Fruit fly (Drosophila melanogaster): ENCODE measurements around the gene CG34456.

The CG34456 gene

dm6 chr3L:9399013-9399750 is 37.3 kb downstream of the CG34456 start, which contains the start of gene CG4080 (continued):
- peak; percentile 34 for TF ChIP-seq CG17912 (GFP tag; optimal IDR thresholded peaks at IDR 0.05)
- peak; percentile 23 for TF ChIP-seq Nf-YB (GFP tag; optimal IDR thresholded peaks at IDR 0.05)
- TF ChIP-seq CG18599 (GFP tag; optimal IDR thresholded peaks at IDR 0.05) = no peak
- TF ChIP-seq NFAT (GFP tag; IDR thresholded peaks at IDR 0.05) = no peak
- no peak for TF ChIP-seq CG10654 (GFP tag; optimal IDR thresholded peaks at IDR 0.05)
- TF ChIP-seq CG16779 (GFP tag; IDR thresholded peaks at IDR 0.05) = no peak
- TF ChIP-seq CG15479 (GFP tag; optimal IDR thresholded peaks at IDR 0.05) = no peak
- no peak for TF ChIP-seq rib (GFP tag; IDR thresholded peaks at IDR 0.05)
- no peak for TF ChIP-seq jing (GFP tag; optimal IDR thresholded peaks at IDR 0.05)
- TF ChIP-seq Sry-β (GFP tag; optimal IDR thresholded peaks at IDR 0.05) = no peak
- TF ChIP-seq hth (optimal IDR thresholded peaks at IDR 0.05) = no peak
- peak in 1 of 2 experiments; percentile 22 for TF ChIP-seq bsh (GFP tag; optimal IDR thresholded peaks at IDR 0.05)
- no peak for TF ChIP-seq CG1024 (GFP tag; IDR thresholded peaks at IDR 0.05)
- no peak for TF ChIP-seq CG6683 (GFP tag; optimal IDR thresholded peaks at IDR 0.05)
- no peak for TF ChIP-seq p53 (GFP tag; optimal IDR thresholded peaks at IDR 0.05)
- no peak for TF ChIP-seq CG32772 (GFP tag; IDR thresholded peaks at IDR 0.05)
- TF ChIP-seq Oli (tag; optimal IDR thresholded peaks at IDR 0.05) = no peak
- TF ChIP-seq vnd (GFP tag; IDR thresholded peaks at IDR 0.05; ENCODE audit: partially characterized antibody) = peak; percentile 76
- TF ChIP-seq gfzf (GFP tag; optimal IDR thresholded peaks at IDR 0.05) = peak; percentile 90
- TF ChIP-seq Sox102F (GFP tag; optimal IDR thresholded peaks at IDR 0.05) = no peak
- no peak for TF ChIP-seq zfh1 (GFP tag; IDR thresholded peaks at IDR 0.05)
- TF ChIP-seq CG17568 (GFP tag; optimal IDR thresholded peaks at IDR 0.05) = peak; percentile 34
- no peak for TF ChIP-seq NC2α (GFP tag; optimal IDR thresholded peaks at IDR 0.05)
- TF ChIP-seq CG12104 (GFP tag; optimal IDR thresholded peaks at IDR 0.05) = peak; percentile 4
- TF ChIP-seq NK7.1 (GFP tag; optimal IDR thresholded peaks at IDR 0.05) = no peak
- peak; percentile 5 for TF ChIP-seq NC2β (GFP tag; optimal IDR thresholded peaks at IDR 0.05)
- TF ChIP-seq NfI (GFP tag; optimal IDR thresholded peaks at IDR 0.05) = peak; percentile 23
- TF ChIP-seq corto (GFP tag; optimal IDR thresholded peaks at IDR 0.05) = peak; percentile 32
- no peak for TF ChIP-seq CG7372 (GFP tag; IDR thresholded peaks at IDR 0.05)
- peak in 1 of 3 experiments; percentile 17 for TF ChIP-seq Stat92E (GFP tag; optimal IDR thresholded peaks at IDR 0.05)
- no peak for TF ChIP-seq CG11085 (GFP tag; IDR thresholded peaks at IDR 0.05)
- peak; percentile 86 for TF ChIP-seq Jarid2 (GFP tag; optimal IDR thresholded peaks at IDR 0.05)
- TF ChIP-seq gt (GFP tag; IDR thresholded peaks at IDR 0.05) = no peak
- TF ChIP-seq Rx (GFP tag; IDR thresholded peaks at IDR 0.05) = no peak
- no peak for TF ChIP-seq CG12071 (GFP tag; optimal IDR thresholded peaks at IDR 0.05)
- TF ChIP-seq CG17328 (GFP tag; IDR thresholded peaks at IDR 0.05) = no peak
- peak; percentile 84 for TF ChIP-seq knrl (GFP tag; IDR thresholded peaks at IDR 0.05; ENCODE audit: partially characterized antibody)
- TF ChIP-seq sens (GFP tag) = peak; percentile 88
- TF ChIP-seq MBD-R2 (GFP tag; IDR thresholded peaks at IDR 0.05) = peak; percentile 25
- no peak for TF ChIP-seq CG12219 (GFP tag; optimal IDR thresholded peaks at IDR 0.05)
- no peak for TF ChIP-seq CG14667 (GFP tag; IDR thresholded peaks at IDR 0.05)
- TF ChIP-seq Drgx (GFP tag; IDR thresholded peaks at IDR 0.05) = no peak
- TF ChIP-seq insv (GFP tag; optimal IDR thresholded peaks at IDR 0.05) = peak in 1 of 2 experiments; percentile 25
- no peak for TF ChIP-seq kah (GFP tag; optimal IDR thresholded peaks at IDR 0.05)
- TF ChIP-seq sens-2 (GFP tag; IDR thresholded peaks at IDR 0.05) = no peak
- peak; percentile 29; the same call in 1 of the 3 replicates for TF ChIP-seq Dbx (GFP tag; IDR thresholded peaks at IDR 0.05)
- peak; percentile 37 for TF ChIP-seq unpg (GFP tag; optimal IDR thresholded peaks at IDR 0.05)
- TF ChIP-seq gem (tag; optimal IDR thresholded peaks at IDR 0.05) = peak; percentile 34
- TF ChIP-seq HmgD (GFP tag; optimal IDR thresholded peaks at IDR 0.05) = no peak
- no peak for TF ChIP-seq Tbp (GFP tag; optimal IDR thresholded peaks at IDR 0.05)

Data from whole organism, embryonic.